Fruit fly (Drosophila melanogaster): ENCODE data around the gene CG31174.

CG31174 gene

DNA sequence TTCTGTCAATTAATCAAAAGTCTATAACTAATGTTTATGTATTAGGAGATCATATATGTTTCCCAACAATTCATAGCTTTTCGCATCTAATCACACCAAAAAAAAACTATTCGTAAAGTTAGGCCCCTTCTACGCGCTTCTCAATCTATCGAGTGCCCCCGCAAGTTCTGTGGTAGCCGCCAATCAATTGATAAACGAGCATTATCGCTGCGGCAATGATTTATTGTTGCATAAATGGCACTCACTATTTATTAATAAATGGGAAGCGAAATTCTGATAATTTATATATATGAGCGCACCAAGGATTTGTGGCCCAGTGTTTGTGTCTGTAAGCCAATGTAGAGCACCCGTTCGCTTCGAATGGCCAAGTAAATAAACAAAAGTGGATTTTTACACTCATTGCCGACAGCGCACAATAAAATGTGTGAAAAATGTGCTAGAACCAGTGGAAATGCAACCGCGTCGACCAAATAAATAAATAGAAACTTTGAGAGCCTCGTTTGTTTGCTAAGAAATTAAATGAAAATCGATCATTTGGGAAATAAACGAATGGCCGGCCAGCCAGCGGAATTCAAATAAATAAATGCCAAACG lies 2.1 kb upstream of the CG31174 start:
- TF ChIP-seq Eip78C (GFP tag) (peak; percentile 56), Sox14 (GFP tag; optimal IDR thresholded peaks at IDR 0.05) (no peak), fkh (GFP tag; optimal IDR thresholded peaks at IDR 0.05) (peak; percentile 73)

DNA sequence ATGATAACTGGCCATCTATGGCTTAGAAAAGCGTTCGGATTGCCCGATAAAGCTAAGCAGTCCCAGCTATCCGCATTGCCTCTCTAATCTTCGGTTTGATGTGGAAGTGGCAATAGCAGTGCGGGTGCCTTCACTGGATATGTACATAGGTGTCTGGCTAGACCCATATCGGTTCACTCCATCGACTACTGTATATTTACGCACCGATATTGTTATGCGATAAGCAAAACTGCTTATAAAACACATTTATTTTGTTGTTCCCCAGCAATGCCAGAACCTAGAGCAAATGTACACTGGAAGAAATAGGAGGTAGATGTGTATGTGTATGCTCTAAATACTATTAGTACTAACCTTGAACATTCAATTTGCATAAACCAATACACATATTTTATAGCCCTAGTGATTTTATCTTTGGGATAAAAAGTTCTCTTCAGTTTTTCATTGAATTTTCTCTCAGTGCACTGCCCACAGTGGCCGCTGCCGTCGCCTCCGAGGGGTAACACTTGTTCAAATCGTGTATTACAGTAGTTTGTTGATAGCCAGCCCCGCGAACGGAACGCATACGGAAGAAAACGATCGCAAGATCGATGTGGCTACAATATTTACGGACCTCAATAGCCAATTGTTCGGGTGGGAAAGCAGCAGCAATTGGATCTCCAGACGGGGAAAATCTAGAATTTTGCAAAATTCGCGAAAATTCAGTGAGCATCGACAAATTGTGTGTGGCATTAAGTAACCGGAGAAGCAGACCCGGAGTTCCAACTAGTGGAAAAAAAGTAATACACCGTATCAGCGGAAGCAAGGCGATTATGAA lies 1.1 kb upstream of the CG31174 start, which contains the start of gene CG31431:
TSS of gene CG31431 (plus strand) at position 524 of the 814 bp plus-strand sequence.
- TF ChIP-seq CG6854 (GFP tag; optimal IDR thresholded peaks at IDR 0.05) (no peak), CG8632 (GFP tag; optimal IDR thresholded peaks at IDR 0.05) (peak; percentile 55), CG31627 (GFP tag; optimal IDR thresholded peaks at IDR 0.05) (peak; percentile 56), Sox15 (GFP tag; optimal IDR thresholded peaks at IDR 0.05) (peak; percentile 62), esn (GFP tag; optimal IDR thresholded peaks at IDR 0.05) (peak; percentile 61), spab (GFP tag; optimal IDR thresholded peaks at IDR 0.05) (peak; percentile 77), Eip78C (GFP tag) (peak; percentile 93), Sox102F (GFP tag; optimal IDR thresholded peaks at IDR 0.05) (peak; percentile 37), achi (GFP tag; optimal IDR thresholded peaks at IDR 0.05) (peak; percentile 79), CG8119 (GFP tag; IDR thresholded peaks at IDR 0.05) (peak; percentile 91), CG6808 (GFP tag; optimal IDR thresholded peaks at IDR 0.05) (peak; percentile 75), CG8319 (GFP tag; optimal IDR thresholded peaks at IDR 0.05) (peak; percentile 66), cyc (GFP tag; optimal IDR thresholded peaks at IDR 0.05) (peak; percentile 68), vri (GFP tag; optimal IDR thresholded peaks at IDR 0.05) (peak; percentile 65), CG10631 (GFP tag; optimal IDR thresholded peaks at IDR 0.05) (peak; percentile 77), Met (GFP tag; optimal IDR thresholded peaks at IDR 0.05) (peak; percentile 52), Hr38 (GFP tag; optimal IDR thresholded peaks at IDR 0.05) (peak; percentile 36), svp (GFP tag) (peak; percentile 66), CG32006 (GFP tag; optimal IDR thresholded peaks at IDR 0.05) (peak; percentile 89), CG7368 (GFP tag; optimal IDR thresholded peaks at IDR 0.05) (peak; percentile 73), salr (GFP tag; optimal IDR thresholded peaks at IDR 0.05) (peak; percentile 41 to 52), CG11902 (GFP tag; optimal IDR thresholded peaks at IDR 0.05) (peak; percentile 63), Smox (GFP tag; optimal IDR thresholded peaks at IDR 0.05) (no peak), dac (GFP tag; optimal IDR thresholded peaks at IDR 0.05) (peak; percentile 30), topi (GFP tag; optimal IDR thresholded peaks at IDR 0.05) (peak; percentile 67), fd85E (GFP tag; optimal IDR thresholded peaks at IDR 0.05) (no peak), CG4318 (GFP tag; optimal IDR thresholded peaks at IDR 0.05) (peak; percentile 68), OdsH (GFP tag; optimal IDR thresholded peaks at IDR 0.05) (peak; percentile 84), Blimp-1 (GFP tag; optimal IDR thresholded peaks at IDR 0.05) (no peak), dsx (GFP tag; optimal IDR thresholded peaks at IDR 0.05; ENCODE audit: poor library complexity, severe bottlenecking) (peak; percentile 78), pdm3 (GFP tag; optimal IDR thresholded peaks at IDR 0.05) (peak; percentile 82), fkh (GFP tag; optimal IDR thresholded peaks at IDR 0.05) (peak; percentile 97), CG15336 (GFP tag; IDR thresholded peaks at IDR 0.05) (peak; percentile 90), CG3032 (tag; optimal IDR thresholded peaks at IDR 0.05) (peak; percentile 81), CG9139 (GFP tag; optimal IDR thresholded peaks at IDR 0.05) (peak; percentile 74), Lpt (GFP tag; optimal IDR thresholded peaks at IDR 0.05) (peak; percentile 87), Eip93F (GFP tag; optimal IDR thresholded peaks at IDR 0.05) (no peak), ss (GFP tag; optimal IDR thresholded peaks at IDR 0.05) (peak; percentile 58 to 76), net (GFP tag; optimal IDR thresholded peaks at IDR 0.05) (peak; percentile 82), acj6 (GFP tag; optimal IDR thresholded peaks at IDR 0.05) (peak; percentile 80), Gug (GFP tag; IDR thresholded peaks at IDR 0.05) (peak; percentile 93), CG1621 (tag; optimal IDR thresholded peaks at IDR 0.05) (peak; percentile 81), CG11762 (GFP tag; optimal IDR thresholded peaks at IDR 0.05; ENCODE audit: insufficient read depth) (peak; percentile 73), CG3919 (GFP tag; optimal IDR thresholded peaks at IDR 0.05) (peak; percentile 88), Hr39 (GFP tag; optimal IDR thresholded peaks at IDR 0.05) (peak; percentile 65), CG6792 (GFP tag; optimal IDR thresholded peaks at IDR 0.05) (peak; percentile 65)

Measured in whole organism, prepupa.